Worm (Caenorhabditis elegans) whole organism, young adult: ENCODE measurements around the gene T23F11.4.

Experiments
- B0035.1 ChIP-seq: sonication (generic microtip); optimal IDR thresholded peaks from 2 replicates; lab custom pipeline; 2016; ENCODE audit warnings: missing genetic modification characterization, mild to moderate bottlenecking, missing compliant biosample characterization, missing genotype, missing genetic modification reagents
- B0336.3 ChIP-seq: fragments of 200-800 bp; sonication (Bioruptor generic); IDR thresholded peaks from 2 replicates; pipeline ENCODE4 v1.3.6; 2022; ENCODE audit warnings: missing genetic modification characterization, missing compliant biosample characterization
- D2030.7 ChIP-seq: fragments of 200-800 bp; sonication (Bioruptor generic); IDR thresholded peaks from 2 replicates; pipeline ENCODE4 v1.3.6; 2022; ENCODE audit warnings: missing genetic modification reagents, missing genetic modification characterization, missing compliant biosample characterization
- F55B11.4 ChIP-seq: sonication (generic microtip); optimal IDR thresholded peaks from 2 replicates; lab custom pipeline; 2016; ENCODE audit warnings: missing compliant biosample characterization, missing genetic modification characterization, borderline replicate concordance; ENCODE audit not compliant: insufficient read depth
- F57C9.4 ChIP-seq: sonication (generic microtip); optimal IDR thresholded peaks from 2 replicates; lab custom pipeline; 2017; ENCODE audit warnings: mild to moderate bottlenecking, missing genetic modification characterization, missing compliant biosample characterization
- Y53G8AR.9 ChIP-seq: fragments of 200-800 bp; sonication (Bioruptor generic); conservative IDR thresholded peaks from 2 replicates; pipeline ENCODE4 v1.3.6; 2022; ENCODE audit warnings: missing genetic modification reagents, missing genetic modification characterization, missing compliant biosample characterization
- Y79H2A.3 ChIP-seq: fragments of 200-800 bp; sonication (Bioruptor generic); conservative IDR thresholded peaks from 2 replicates; pipeline ENCODE4 v1.3.6; 2022; ENCODE audit warnings: missing genetic modification reagents, missing genetic modification characterization, missing compliant biosample characterization
- Y95B8A.8 ChIP-seq: fragments of 200-800 bp; sonication (Bioruptor generic); IDR thresholded peaks from 2 replicates; pipeline ENCODE4 v1.3.6; 2022; ENCODE audit warnings: missing genetic modification reagents, missing genetic modification characterization, missing compliant biosample characterization
- ZK185.1 ChIP-seq: sonication (generic microtip); optimal IDR thresholded peaks from 2 replicates; lab custom pipeline; 2016; ENCODE audit warnings: mild to moderate bottlenecking, missing genetic modification characterization, missing compliant biosample characterization; ENCODE audit not compliant: poor library complexity, severe bottlenecking
- akir-1 ChIP-seq: fragments of 200-800 bp; sonication (Bioruptor generic); optimal IDR thresholded peaks from 2 replicates; lab custom pipeline; 2018; ENCODE audit warnings: mild to moderate bottlenecking, missing genetic modification characterization, moderate library complexity, missing compliant biosample characterization
- aptf-2 ChIP-seq: fragments of 200-800 bp; sonication (Bioruptor generic); conservative IDR thresholded peaks from 2 replicates; pipeline ENCODE4 v1.3.6; 2022; ENCODE audit warnings: missing genetic modification reagents, missing genetic modification characterization, missing compliant biosample characterization
- aptf-3 ChIP-seq: fragments of 200-800 bp; sonication (Bioruptor generic); IDR thresholded peaks from 2 replicates; pipeline ENCODE4 v1.3.6; 2022; ENCODE audit warnings: missing genetic modification characterization, missing compliant biosample characterization
- athp-1 ChIP-seq: sonication (generic microtip); optimal IDR thresholded peaks from 2 replicates; lab custom pipeline; 2017; ENCODE audit warnings: mild to moderate bottlenecking, missing genetic modification characterization, missing compliant biosample characterization
- attf-6 ChIP-seq: fragments of 200-800 bp; sonication (Bioruptor generic); IDR thresholded peaks from 2 replicates; pipeline ENCODE4 v1.3.6; 2022; ENCODE audit warnings: missing genetic modification reagents, missing genetic modification characterization, missing compliant biosample characterization
- bed-1 ChIP-seq: fragments of 200-800 bp; sonication (Bioruptor generic); IDR thresholded peaks from 2 replicates; pipeline ENCODE4 v1.3.6; 2022; ENCODE audit warnings: missing genetic modification reagents, missing genetic modification characterization, missing compliant biosample characterization
- bed-2 ChIP-seq: fragments of 200-800 bp; sonication (Bioruptor generic); IDR thresholded peaks from 2 replicates; pipeline ENCODE4 v1.3.6; 2022; ENCODE audit warnings: missing genetic modification reagents, missing genetic modification characterization, missing compliant biosample characterization
- ccch-3 ChIP-seq: fragments of 200-800 bp; sonication (Bioruptor generic); optimal IDR thresholded peaks from 2 replicates; lab custom pipeline; 2018; ENCODE audit warnings: mild to moderate bottlenecking, missing genetic modification characterization, missing compliant biosample characterization
- cebp-2 ChIP-seq: fragments of 200-800 bp; sonication (Bioruptor generic); IDR thresholded peaks from 2 replicates; pipeline ENCODE4 v1.3.6; 2022; ENCODE audit warnings: missing genetic modification characterization, missing compliant biosample characterization
- ceh-100 ChIP-seq: fragments of 200-800 bp; sonication (Bioruptor generic); IDR thresholded peaks from 2 replicates; pipeline ENCODE4 v1.3.6; 2022; ENCODE audit warnings: missing genetic modification reagents, missing genetic modification characterization, missing compliant biosample characterization
- ceh-58 ChIP-seq: fragments of 200-800 bp; sonication (Bioruptor generic); IDR thresholded peaks from 2 replicates; pipeline ENCODE4 v1.3.6; 2022; ENCODE audit warnings: missing genetic modification characterization, missing compliant biosample characterization
- ceh-79 ChIP-seq: sonication (generic microtip); optimal IDR thresholded peaks from 2 replicates; lab custom pipeline; 2017; ENCODE audit warnings: mild to moderate bottlenecking, missing genetic modification characterization, missing compliant biosample characterization
- die-1 ChIP-seq: sonication (generic microtip); optimal IDR thresholded peaks from 2 replicates; lab custom pipeline; 2016; ENCODE audit warnings: missing genotype, mild to moderate bottlenecking, missing genetic modification characterization, missing compliant biosample characterization
- dpl-1 ChIP-seq: fragments of 150-350 bp; optimal IDR thresholded peaks from 2 replicates; lab custom pipeline; 2014; ENCODE audit warnings: missing biosample characterization, missing genetic modification reagents, missing genetic modification characterization
- egl-44 ChIP-seq: fragments of 200-800 bp; sonication (Bioruptor generic); IDR thresholded peaks from 2 replicates; pipeline ENCODE4 v1.3.6; 2022; ENCODE audit warnings: missing genetic modification reagents, missing genetic modification characterization, missing compliant biosample characterization
- ets-4 ChIP-seq: fragments of 200-800 bp; sonication (Bioruptor generic); optimal IDR thresholded peaks from 2 replicates; lab custom pipeline; 2018; ENCODE audit warnings: mild to moderate bottlenecking, missing genetic modification characterization, missing compliant biosample characterization
- hmg-1.2 ChIP-seq: fragments of 200-800 bp; sonication (Bioruptor generic); IDR thresholded peaks from 2 replicates; pipeline ENCODE4 v1.3.6; 2022; ENCODE audit warnings: missing genetic modification reagents, missing genetic modification characterization, missing compliant biosample characterization
- hsf-1 ChIP-seq: fragments of 200-800 bp; sonication (Bioruptor generic); IDR thresholded peaks from 2 replicates; pipeline ENCODE4 v1.3.6; 2022; ENCODE audit warnings: missing genetic modification reagents, missing genetic modification characterization, missing compliant biosample characterization
- let-607 ChIP-seq, 2 experiments: fragments of 200-800 bp in 1 of 2; sonication (Bioruptor generic) in 1 of 2; sonication (generic microtip) in 1 of 2; optimal IDR thresholded peaks; 2 replicates each; lab custom pipeline; 2016 to 2018; ENCODE audit warnings: mild to moderate bottlenecking in 2 of 2, missing compliant biosample characterization in 2 of 2, missing genetic modification characterization in 2 of 2, moderate library complexity in 2 of 2, missing genotype in 1 of 2
- lin-26 ChIP-seq: fragments of 200-800 bp; sonication (Bioruptor generic); IDR thresholded peaks from 2 replicates; pipeline ENCODE4 v1.3.6; 2022; ENCODE audit warnings: missing genetic modification reagents, missing genetic modification characterization, missing compliant biosample characterization
- lin-35 ChIP-seq, 3 experiments: fragments of 150-350 bp in 2 of 3; sonication (generic microtip) in 1 of 3; optimal IDR thresholded peaks; 2 replicates each; lab custom pipeline; 2014 to 2018; ENCODE audit warnings: missing biosample characterization in 3 of 3, missing genetic modification characterization in 3 of 3, missing genetic modification reagents in 3 of 3
- madf-3 ChIP-seq: fragments of 200-800 bp; sonication (Bioruptor generic); IDR thresholded peaks from 2 replicates; pipeline ENCODE4 v1.3.6; 2022; ENCODE audit warnings: missing genetic modification reagents, missing genetic modification characterization, missing compliant biosample characterization
- madf-8 ChIP-seq: fragments of 200-800 bp; sonication (Bioruptor generic); conservative IDR thresholded peaks from 2 replicates; pipeline ENCODE4 v1.3.6; 2022; ENCODE audit warnings: missing genetic modification reagents, missing genetic modification characterization, missing compliant biosample characterization
- nfya-1 ChIP-seq: sonication (generic microtip); optimal IDR thresholded peaks from 2 replicates; lab custom pipeline; 2017; ENCODE audit warnings: antibody characterized with exemption, missing compliant biosample characterization, missing genetic modification characterization, borderline replicate concordance; ENCODE audit not compliant: insufficient read depth
- nhr-120 ChIP-seq: fragments of 200-800 bp; sonication (Bioruptor generic); IDR thresholded peaks from 2 replicates; pipeline ENCODE4 v1.3.6; 2022; ENCODE audit warnings: missing genetic modification characterization, missing compliant biosample characterization
- nhr-179 ChIP-seq: sonication (generic microtip); optimal IDR thresholded peaks from 2 replicates; lab custom pipeline; 2016; ENCODE audit warnings: mild to moderate bottlenecking, missing genetic modification characterization, missing compliant biosample characterization
- nhr-90 ChIP-seq: sonication (generic microtip); optimal IDR thresholded peaks from 2 replicates; lab custom pipeline; 2016; ENCODE audit warnings: missing genotype, mild to moderate bottlenecking, missing genetic modification characterization, missing compliant biosample characterization
- pbrm-1 ChIP-seq: fragments of 200-800 bp; sonication (Bioruptor generic); IDR thresholded peaks from 2 replicates; pipeline ENCODE4 v1.3.6; 2022; ENCODE audit warnings: missing genetic modification reagents, missing genetic modification characterization, missing compliant biosample characterization
- rpc-1 ChIP-seq, 2 experiments: fragments of 150-350 bp in 1 of 2; sonication (generic microtip) in 1 of 2; optimal IDR thresholded peaks; 2 replicates each; lab custom pipeline; 2014 to 2018; ENCODE audit warnings: missing biosample characterization in 1 of 2, missing genetic modification characterization in 1 of 2, missing genetic modification reagents in 1 of 2, missing genotype in 1 of 2
- sdz-38 ChIP-seq: sonication (generic microtip); optimal IDR thresholded peaks from 2 replicates; lab custom pipeline; 2016; ENCODE audit warnings: missing genotype, missing genetic modification characterization, missing compliant biosample characterization
- sea-2 ChIP-seq: fragments of 200-800 bp; sonication (Bioruptor generic); IDR thresholded peaks from 2 replicates; pipeline ENCODE4 v1.3.6; 2022; ENCODE audit warnings: missing genetic modification characterization, missing compliant biosample characterization
- tbp1 ChIP-seq: fragments of 200-800 bp; sonication (Bioruptor generic); optimal IDR thresholded peaks from 2 replicates; lab custom pipeline; 2018; ENCODE audit warnings: mild to moderate bottlenecking, missing genetic modification characterization, missing compliant biosample characterization
- tbx-9 ChIP-seq: sonication (generic microtip); optimal IDR thresholded peaks from 2 replicates; lab custom pipeline; 2016; ENCODE audit warnings: borderline replicate concordance, missing genetic modification characterization, inconsistent platforms, missing compliant biosample characterization
- tlf-1 ChIP-seq: fragments of 200-800 bp; sonication (Bioruptor generic); optimal IDR thresholded peaks from 2 replicates; lab custom pipeline; 2018; ENCODE audit warnings: mild to moderate bottlenecking, missing genetic modification characterization, missing compliant biosample characterization
- unc-62 ChIP-seq: fragments of 150-350 bp; optimal IDR thresholded peaks from 2 replicates; lab custom pipeline; 2014; ENCODE audit warnings: missing biosample characterization, missing genetic modification reagents, missing genetic modification characterization
- zfh-2 ChIP-seq: fragments of 200-800 bp; sonication (Bioruptor generic); conservative IDR thresholded peaks from 2 replicates; pipeline ENCODE4 v1.3.6; 2022; ENCODE audit warnings: missing genetic modification reagents, missing genetic modification characterization, missing compliant biosample characterization
- ztf-18 ChIP-seq: sonication (generic microtip); optimal IDR thresholded peaks from 2 replicates; lab custom pipeline; 2016; ENCODE audit warnings: missing genotype, mild to moderate bottlenecking, missing genetic modification characterization, missing compliant biosample characterization
- ztf-28 ChIP-seq: fragments of 200-800 bp; sonication (Bioruptor generic); IDR thresholded peaks from 2 replicates; pipeline ENCODE4 v1.3.6; 2022; ENCODE audit warnings: missing genetic modification reagents, missing genetic modification characterization, missing compliant biosample characterization
- ztf-3 ChIP-seq: fragments of 200-800 bp; sonication (Bioruptor generic); optimal IDR thresholded peaks from 2 replicates; lab custom pipeline; 2018; ENCODE audit warnings: mild to moderate bottlenecking, missing genetic modification characterization, missing compliant biosample characterization

The T23F11.4 gene

ce11 chrIII:4649811-4650544 is 15.2 kb downstream of the T23F11.4 start, which contains the start of gene ppm-2:
Gene ppm-2 (plus strand): TSS chrIII:4650494.
- TF ChIP-seq pbrm-1 (GFP tag; lab: Robert Waterston, UW): no peak
- TF ChIP-seq bed-1: no peak
- TF ChIP-seq B0336.3: no peak
- 0 out of 2 replicates have a peak, but pooled peaks have one; percentile 2 for TF ChIP-seq madf-3 (GFP tag; lab: Robert Waterston, UW)
- TF ChIP-seq nhr-90 (tag; lab: Kevin White, UChicago): no peak
- no peak for TF ChIP-seq tbx-9 (tag; lab: Kevin White, UChicago)
- no peak for TF ChIP-seq ztf-28 (GFP tag; lab: Robert Waterston, UW)
- no peak for TF ChIP-seq sdz-38
- TF ChIP-seq hmg-1.2: peak; percentile 17; the same call in 1 of the 2 replicates
- TF ChIP-seq ztf-18 (tag; lab: Kevin White, UChicago): no peak
- TF ChIP-seq ets-4 (GFP tag; lab: Kevin White, UChicago): no peak
- TF ChIP-seq tlf-1 (GFP tag; lab: Kevin White, UChicago): no peak
- 0 out of 2 replicates have a peak, but pooled peaks have one; percentile 59 for TF ChIP-seq aptf-2 (GFP tag; lab: Robert Waterston, UW)
- no peak for TF ChIP-seq bed-2
- TF ChIP-seq nhr-120: no peak
- TF ChIP-seq ccch-3 (GFP tag; lab: Kevin White, UChicago): no peak
- peak in 1 of 2 experiments; percentile 25 for TF ChIP-seq let-607 (tag; optimal IDR thresholded peaks at IDR 0.05; lab: Kevin White, UChicago)
- TF ChIP-seq athp-1 (tag; lab: Kevin White, UChicago): no peak
- no peak for TF ChIP-seq tbp1 (GFP tag; lab: Kevin White, UChicago)
- TF ChIP-seq aptf-3 (GFP tag; lab: Robert Waterston, UW): no peak
- TF ChIP-seq hsf-1 (GFP tag; lab: Robert Waterston, UW): no peak
- no peak for TF ChIP-seq unc-62 (GFP tag; lab: Kevin White, UChicago)
- no peak for TF ChIP-seq ceh-58 (GFP tag; lab: Robert Waterston, UW)
- TF ChIP-seq Y95B8A.8: no peak
- TF ChIP-seq ZK185.1: no peak
- peak; percentile 38 for TF ChIP-seq dpl-1
- no peak for TF ChIP-seq nfya-1
- no peak for TF ChIP-seq egl-44
- no peak for TF ChIP-seq rpc-1 (optimal IDR thresholded peaks at IDR 0.05; lab: Kevin White, UChicago)
- no peak for TF ChIP-seq rpc-1 (tag; optimal IDR thresholded peaks at IDR 0.05; lab: Kevin White, UChicago)
- TF ChIP-seq D2030.7 (GFP tag; lab: Robert Waterston, UW): peak; percentile 76
- TF ChIP-seq B0035.1 (tag; lab: Kevin White, UChicago): no peak
- no peak for TF ChIP-seq akir-1 (GFP tag; lab: Kevin White, UChicago)
- TF ChIP-seq F55B11.4 (tag; lab: Kevin White, UChicago): no peak
- TF ChIP-seq Y53G8AR.9 (GFP tag; lab: Robert Waterston, UW): no peak
- TF ChIP-seq sea-2 (GFP tag; lab: Robert Waterston, UW): no peak
- TF ChIP-seq cebp-2 (GFP tag; lab: Robert Waterston, UW): no peak
- no peak for TF ChIP-seq Y79H2A.3 (GFP tag; lab: Robert Waterston, UW)
- peak; percentile 100 for TF ChIP-seq madf-8 (GFP tag; lab: Robert Waterston, UW)
- no peak for TF ChIP-seq ztf-3 (GFP tag; lab: Kevin White, UChicago)
- no peak for TF ChIP-seq nhr-179 (tag; lab: Kevin White, UChicago)
- TF ChIP-seq die-1: no peak
- no peak for TF ChIP-seq ceh-79
- TF ChIP-seq lin-35 (GFP tag; optimal IDR thresholded peaks at IDR 0.05; lab: Kevin White, UChicago): no peak
- TF ChIP-seq ceh-100 (GFP tag; lab: Robert Waterston, UW): no peak
- TF ChIP-seq F57C9.4 (tag; lab: Kevin White, UChicago): no peak
- no peak for TF ChIP-seq attf-6 (GFP tag; lab: Robert Waterston, UW)
- no peak for TF ChIP-seq zfh-2 (GFP tag; lab: Robert Waterston, UW)
- no peak for TF ChIP-seq lin-26 (GFP tag; lab: Robert Waterston, UW)
